Worm (Caenorhabditis elegans): ENCODE results near the gene tat-2.

ce11 chrIV:4877102-4877501 lies 30.4 kb upstream of the tat-2 start, which contains the start of gene str-170:
- no peak for TF ChIP-seq med-1 (GFP tag; optimal IDR thresholded peaks at IDR 0.05; ENCODE audit: insufficient read depth)
- TF ChIP-seq flt-1 (GFP tag; IDR thresholded peaks at IDR 0.05): no peak
- no peak for TF ChIP-seq ztf-29 (GFP tag; IDR thresholded peaks at IDR 0.05)
- TF ChIP-seq cog-1 (tag; optimal IDR thresholded peaks at IDR 0.05): no peak
- TF ChIP-seq tab-1 (GFP tag; IDR thresholded peaks at IDR 0.05): no peak
- TF ChIP-seq ztf-23 (GFP tag; IDR thresholded peaks at IDR 0.05): no peak
- TF ChIP-seq ref-1 (GFP tag; conservative IDR thresholded peaks at IDR 0.05): no peak
- no peak for TF ChIP-seq T22C8.4 (GFP tag; IDR thresholded peaks at IDR 0.05)
- TF ChIP-seq klf-2 (GFP tag; conservative IDR thresholded peaks at IDR 0.05): no peak
